Fruit fly (Drosophila melanogaster) whole organism: ENCODE data around the gene Cisd2.

Source experiments
- CG8478 ChIP-seq: fragments of >200 bp; optimal IDR thresholded peaks from 2 replicates; lab custom pipeline; 2018; ENCODE audit warnings: inconsistent platforms
- Dll ChIP-seq: fragments of >200 bp; optimal IDR thresholded peaks from 2 replicates; lab custom pipeline; 2017
- EcR ChIP-seq, 2 experiments: fragments of >200 bp; optimal IDR thresholded peaks; 2 replicates each; lab custom pipeline; 2017; ENCODE audit warnings: missing biosample characterization in 2 of 2, missing genetic modification characterization in 2 of 2, missing genetic modification reagents in 2 of 2
- pan ChIP-seq: fragments of >200 bp; optimal IDR thresholded peaks from 2 replicates; lab custom pipeline; 2017
- psq ChIP-seq: fragments of >200 bp; optimal IDR thresholded peaks from 2 replicates; lab custom pipeline; 2017
- usp ChIP-seq: fragments of >200 bp; optimal IDR thresholded peaks from 2 replicates; lab custom pipeline; 2017; ENCODE audit warnings: missing biosample characterization, missing genetic modification characterization, mixed read lengths

Gene Cisd2

DNA sequence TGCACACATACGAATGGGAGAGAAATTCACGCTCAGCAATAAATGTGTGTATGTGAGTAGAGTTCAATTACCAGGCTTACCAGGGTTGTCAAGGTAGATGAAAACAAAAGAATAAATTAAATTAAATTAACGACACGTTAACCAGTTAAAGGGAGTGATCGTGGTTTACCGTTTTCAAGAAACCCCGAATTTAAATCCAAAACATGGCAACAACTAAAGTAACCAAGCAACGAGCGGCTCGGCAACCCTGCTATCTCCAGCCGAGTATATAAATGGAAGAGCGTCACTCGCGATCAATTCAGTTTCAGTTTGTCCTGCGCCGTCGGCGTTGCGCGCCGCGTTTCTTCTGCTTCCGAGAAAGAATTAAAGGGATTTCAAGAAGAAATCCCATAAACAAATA, 9.0 kb downstream of the Cisd2 start:
- TF ChIP-seq pan (lab: Kevin White, UChicago), result no peak
- TF ChIP-seq Dll, result peak; percentile 51
- peak in 1 of 2 experiments; percentile 90 for TF ChIP-seq EcR (GFP tag; optimal IDR thresholded peaks at IDR 0.05; lab: Kevin White, UChicago)
- TF ChIP-seq usp (GFP tag; lab: Kevin White, UChicago), result no peak

DNA sequence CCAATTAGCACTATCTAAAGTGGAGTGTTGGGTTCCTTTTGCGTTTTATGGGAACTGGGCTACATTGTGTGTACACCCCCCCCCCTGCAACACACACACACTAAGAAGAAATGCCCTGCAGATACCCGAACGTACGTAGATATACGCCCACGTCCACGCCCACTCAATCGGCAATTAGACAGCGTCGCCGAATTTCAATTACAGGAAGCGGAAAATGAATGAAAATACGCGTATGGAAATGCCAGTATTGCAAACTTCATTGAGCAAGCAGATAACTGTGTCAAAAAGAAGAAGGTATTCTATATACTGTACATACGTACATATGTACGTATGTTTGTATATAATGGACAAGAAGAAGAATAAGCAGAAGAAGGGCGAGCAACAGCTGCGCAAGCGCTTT, 9.8 kb downstream of the Cisd2 start:
- TF ChIP-seq CG8478 (lab: Kevin White, UChicago) (no peak), pan (lab: Kevin White, UChicago) (no peak), EcR (GFP tag; optimal IDR thresholded peaks at IDR 0.05; lab: Kevin White, UChicago) (no peak), psq (lab: Kevin White, UChicago) (no peak), Dll (no peak)

DNA sequence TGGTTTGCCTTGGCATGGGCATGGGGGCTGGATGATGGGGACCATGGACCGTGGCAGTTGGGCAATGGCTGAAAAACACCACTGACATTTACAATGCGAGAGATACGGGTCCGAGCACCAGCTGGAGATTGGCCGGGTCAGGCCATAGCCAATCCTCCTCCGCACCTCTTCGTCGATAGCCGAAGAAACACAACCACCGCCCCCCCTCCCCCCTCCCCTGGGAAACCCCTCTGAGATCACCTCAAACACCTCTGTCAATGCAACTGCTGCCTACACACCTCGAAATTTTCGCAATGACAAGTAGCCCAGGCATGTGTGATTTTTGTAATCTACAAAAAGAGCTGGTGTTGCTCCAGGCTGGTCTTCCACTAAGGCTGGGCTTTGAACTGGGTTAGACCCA, 10.7 kb downstream of the Cisd2 start:
- no peak for TF ChIP-seq Dll
- no peak for TF ChIP-seq EcR (GFP tag; optimal IDR thresholded peaks at IDR 0.05; lab: Kevin White, UChicago)
- TF ChIP-seq usp (GFP tag; lab: Kevin White, UChicago), result no peak
- TF ChIP-seq CG8478 (lab: Kevin White, UChicago), result no peak
- no peak for TF ChIP-seq pan (lab: Kevin White, UChicago)

dm6 chr3R:29211702-29212101, 11.5 kb downstream of the Cisd2 start:
- TF ChIP-seq psq (lab: Kevin White, UChicago) (no peak), pan (lab: Kevin White, UChicago) (no peak), EcR (GFP tag; optimal IDR thresholded peaks at IDR 0.05; lab: Kevin White, UChicago) (no peak), Dll (no peak), usp (GFP tag; lab: Kevin White, UChicago) (no peak), CG8478 (lab: Kevin White, UChicago) (no peak)

DNA sequence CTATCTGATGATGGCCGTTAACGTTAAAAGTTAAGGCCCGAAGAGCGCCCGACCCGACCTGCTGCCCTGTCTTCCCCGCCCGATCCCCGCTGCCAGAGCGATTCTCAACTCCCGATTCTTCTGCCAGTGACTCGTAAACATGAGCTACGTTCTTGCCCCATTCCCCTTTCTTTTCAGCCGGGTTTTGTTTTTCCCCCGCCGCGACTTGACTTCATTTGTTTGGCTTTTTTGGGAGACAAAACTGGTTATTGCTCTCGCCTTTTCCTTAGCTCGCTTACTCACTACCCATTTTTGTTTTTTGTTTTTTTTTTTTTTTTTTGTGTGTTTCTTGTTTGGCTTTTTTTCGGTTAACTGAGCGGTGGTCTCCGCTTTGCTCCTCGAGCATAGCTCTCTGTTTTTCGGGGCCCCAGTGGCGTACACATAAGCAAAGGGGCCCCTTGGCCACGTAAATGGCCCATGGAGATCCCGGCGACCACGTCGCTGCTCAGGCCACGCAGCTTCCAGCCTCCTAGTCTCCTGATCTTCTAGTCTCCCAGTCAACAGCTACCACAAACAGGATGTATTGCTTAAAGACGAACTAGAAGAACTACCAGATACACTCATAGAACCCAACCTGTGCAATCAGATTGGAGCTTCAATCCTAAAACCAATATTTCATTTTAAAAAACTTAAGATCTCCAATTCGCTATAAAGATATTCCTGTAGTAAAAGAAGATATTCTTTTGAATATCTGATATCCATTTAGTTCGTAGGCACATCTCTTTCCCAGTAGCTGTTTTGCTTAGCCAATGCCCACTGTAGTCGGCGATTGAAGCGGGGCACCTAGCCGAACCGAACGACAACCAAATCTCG, 12.5 kb downstream of the Cisd2 start:
- TF ChIP-seq EcR (GFP tag; optimal IDR thresholded peaks at IDR 0.05; lab: Kevin White, UChicago), result peak in 1 of 2 experiments; percentile 70
- no peak for TF ChIP-seq usp (GFP tag; lab: Kevin White, UChicago)
- no peak for TF ChIP-seq pan (lab: Kevin White, UChicago)
- no peak for TF ChIP-seq CG8478 (lab: Kevin White, UChicago)
- TF ChIP-seq psq (lab: Kevin White, UChicago), result no peak
- TF ChIP-seq Dll, result peak; percentile 11

DNA sequence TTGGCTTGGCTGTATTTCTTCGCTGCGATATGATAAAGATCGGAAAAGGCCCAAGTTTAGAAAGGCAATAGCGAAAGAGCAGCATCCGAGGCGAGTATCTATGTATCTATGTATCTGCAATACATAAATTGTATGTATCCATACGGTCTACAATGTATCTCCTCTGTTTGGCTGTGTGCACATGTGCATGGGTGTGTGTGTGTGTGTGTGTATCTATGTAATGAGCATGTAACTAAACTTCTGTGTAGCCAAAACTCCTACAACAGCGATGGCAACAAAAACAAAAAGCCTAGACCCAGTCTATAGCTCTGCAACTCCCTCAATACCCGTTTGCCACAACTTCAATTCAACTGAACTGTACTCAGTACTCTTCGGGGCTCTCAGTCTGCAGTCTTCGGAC, 13.1 kb downstream of the Cisd2 start:
- TF ChIP-seq EcR (GFP tag; optimal IDR thresholded peaks at IDR 0.05; lab: Kevin White, UChicago) (no peak), usp (GFP tag; lab: Kevin White, UChicago) (no peak), Dll (no peak), pan (lab: Kevin White, UChicago) (no peak), psq (lab: Kevin White, UChicago) (no peak), CG8478 (lab: Kevin White, UChicago) (no peak)

DNA sequence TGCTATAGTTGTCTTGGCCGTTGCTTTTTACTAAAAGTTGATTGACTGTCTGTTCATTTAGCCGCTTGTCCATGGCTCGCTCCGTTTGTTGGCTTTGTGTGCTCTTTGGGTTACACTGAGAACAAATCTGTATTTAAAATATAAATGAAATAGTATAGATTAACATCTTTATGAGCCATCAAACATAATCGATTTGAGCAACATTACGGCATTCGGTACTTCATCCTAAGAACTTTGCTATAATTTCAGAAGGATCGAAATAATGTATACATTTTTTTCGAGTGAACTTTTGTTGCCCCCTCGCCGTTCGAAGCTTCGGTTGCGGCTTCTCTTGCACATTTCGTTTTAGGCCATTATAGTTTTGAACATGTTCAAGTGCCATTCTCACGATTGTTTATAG, 15.2 kb downstream of the Cisd2 start:
- TF ChIP-seq EcR (GFP tag; optimal IDR thresholded peaks at IDR 0.05; lab: Kevin White, UChicago) (no peak), CG8478 (lab: Kevin White, UChicago) (no peak), usp (GFP tag; lab: Kevin White, UChicago) (no peak), psq (lab: Kevin White, UChicago) (no peak), Dll (no peak)

- TF ChIP-seq EcR (GFP tag; optimal IDR thresholded peaks at IDR 0.05; lab: Kevin White, UChicago) (peak in 1 of 2 experiments; percentile 32), Dll (no peak)
Measured at dm6 chr3R:29207012-29207656, 16.1 kb downstream of the Cisd2 start.

- TF ChIP-seq pan (lab: Kevin White, UChicago) (no peak), CG8478 (lab: Kevin White, UChicago) (peak; percentile 28)
Measured at dm6 chr3R:29206198-29207011, 16.8 kb downstream of the Cisd2 start.

DNA sequence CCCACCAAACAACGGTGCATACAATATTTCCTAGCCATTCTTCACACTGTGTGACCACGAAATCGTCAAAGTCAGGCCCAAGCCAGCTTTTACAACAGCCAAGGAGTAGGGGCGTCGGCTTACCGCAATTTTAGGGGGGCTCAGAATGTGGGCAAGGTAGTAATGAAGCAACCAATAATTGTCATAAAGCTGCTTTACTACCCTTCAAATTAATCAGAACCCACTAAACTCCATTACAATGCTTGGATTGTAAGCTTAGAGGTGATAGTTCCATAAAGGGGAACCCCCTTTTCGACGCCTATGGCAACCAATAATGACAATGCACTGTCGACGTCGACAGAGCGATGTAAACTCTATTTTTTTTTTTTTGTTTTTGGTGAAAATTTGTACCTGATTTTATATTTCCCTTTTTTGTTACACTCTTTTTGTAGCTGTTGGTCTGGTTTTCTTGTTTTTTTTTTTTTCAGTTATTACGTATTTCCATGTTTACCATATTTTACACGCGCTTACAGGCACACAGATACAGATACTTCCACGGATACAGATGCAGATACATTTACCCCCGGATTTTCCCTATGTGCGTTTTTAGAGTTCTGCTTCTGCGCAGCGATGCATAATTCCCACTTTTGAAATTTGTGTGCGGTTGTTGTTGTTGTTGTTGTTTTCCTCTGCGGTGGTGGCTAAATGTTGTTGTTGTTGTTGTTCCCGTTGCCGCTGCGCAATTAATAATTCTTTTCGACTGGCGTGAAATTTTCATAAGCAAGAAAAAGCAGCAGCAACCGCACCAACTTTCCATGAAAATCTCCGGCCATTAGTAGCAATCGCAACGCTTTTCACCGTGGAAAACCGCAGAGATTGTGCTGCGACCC, 18.4 kb downstream of the Cisd2 start:
- TF ChIP-seq Dll, result no peak
- TF ChIP-seq CG8478 (lab: Kevin White, UChicago), result no peak
- no peak for TF ChIP-seq psq (lab: Kevin White, UChicago)
- no peak for TF ChIP-seq pan (lab: Kevin White, UChicago)
- no peak for TF ChIP-seq usp (GFP tag; lab: Kevin White, UChicago)
- TF ChIP-seq EcR (GFP tag; optimal IDR thresholded peaks at IDR 0.05; lab: Kevin White, UChicago), result no peak

DNA sequence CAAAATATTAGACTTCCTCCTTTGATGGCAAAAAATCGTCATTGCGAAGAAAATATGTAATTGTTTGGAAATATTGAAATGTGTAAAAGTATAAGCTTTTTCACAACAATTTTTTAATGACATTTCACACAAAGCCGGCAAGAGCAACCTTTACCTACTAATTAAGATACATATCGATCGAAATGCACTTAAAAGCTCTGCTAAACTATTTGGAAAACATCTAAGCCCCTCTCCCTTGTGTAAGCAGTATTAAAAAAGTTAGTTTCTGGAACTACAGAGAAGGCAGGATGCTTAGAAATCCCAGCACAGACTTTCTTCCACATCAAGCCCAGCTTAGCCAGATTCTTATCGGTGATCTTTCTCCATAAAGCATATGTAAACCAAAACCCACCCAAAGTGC, 19.2 kb downstream of the Cisd2 start, which contains the start of gene Cyt-c1L:
Gene Cyt-c1L (minus strand): TSS at position 101 of the 400 bp plus-strand sequence.
- TF ChIP-seq EcR (GFP tag; optimal IDR thresholded peaks at IDR 0.05; lab: Kevin White, UChicago) (no peak), pan (lab: Kevin White, UChicago) (no peak), usp (GFP tag; lab: Kevin White, UChicago) (no peak), psq (lab: Kevin White, UChicago) (no peak), CG8478 (lab: Kevin White, UChicago) (no peak), Dll (no peak)
